Fruit fly (Drosophila melanogaster): ENCODE measurements around the gene CG33635.

Gene CG33635

dm6 chr2L:120492-121455 lies 37.7 kb downstream of the CG33635 start (continued):
- TF ChIP-seq tin (GFP tag; optimal IDR thresholded peaks at IDR 0.05) (no peak), bowl (GFP tag; IDR thresholded peaks at IDR 0.05) (no peak), Hmx (GFP tag; optimal IDR thresholded peaks at IDR 0.05) (no peak), sob (GFP tag; IDR thresholded peaks at IDR 0.05) (no peak), vfl (GFP tag; optimal IDR thresholded peaks at IDR 0.05) (no peak), dan (GFP tag; IDR thresholded peaks at IDR 0.05) (no peak), unc-4 (GFP tag; IDR thresholded peaks at IDR 0.05; ENCODE audit: partially characterized antibody) (no peak), Med (GFP tag) (peak; percentile 85), CG10274 (GFP tag; optimal IDR thresholded peaks at IDR 0.05) (no peak), chm (GFP tag; IDR thresholded peaks at IDR 0.05) (no peak), Atf3 (GFP tag; optimal IDR thresholded peaks at IDR 0.05) (no peak), fu2 (GFP tag; optimal IDR thresholded peaks at IDR 0.05) (no peak), ranshi (GFP tag; IDR thresholded peaks at IDR 0.05) (no peak), ems (GFP tag; optimal IDR thresholded peaks at IDR 0.05) (no peak), pb (GFP tag; optimal IDR thresholded peaks at IDR 0.05) (no peak), croc (GFP tag; conservative IDR thresholded peaks at IDR 0.05) (no peak), Vsx1 (GFP tag; optimal IDR thresholded peaks at IDR 0.05) (no peak), hth (optimal IDR thresholded peaks at IDR 0.05) (no peak), CG15269 (tag; optimal IDR thresholded peaks at IDR 0.05) (peak; percentile 7), CG15514 (GFP tag; optimal IDR thresholded peaks at IDR 0.05) (no peak), fru (optimal IDR thresholded peaks at IDR 0.05) (no peak), vnd (GFP tag; IDR thresholded peaks at IDR 0.05; ENCODE audit: partially characterized antibody) (no peak), h (optimal IDR thresholded peaks at IDR 0.05) (no peak), bcd (GFP tag; optimal IDR thresholded peaks at IDR 0.05) (no peak), tna (GFP tag; IDR thresholded peaks at IDR 0.05; ENCODE audit: partially characterized antibody) (no peak), CG17612 (GFP tag; IDR thresholded peaks at IDR 0.05) (no peak), Lhr (GFP tag; optimal IDR thresholded peaks at IDR 0.05) (no peak), CG8944 (GFP tag; optimal IDR thresholded peaks at IDR 0.05) (no peak), CG2199 (GFP tag; IDR thresholded peaks at IDR 0.05) (peak; percentile 31; the same call in 1 of the 3 replicates), CHES-1-like (GFP tag; optimal IDR thresholded peaks at IDR 0.05) (no peak), CG4730 (GFP tag; IDR thresholded peaks at IDR 0.05) (no peak), sens (GFP tag) (peak; percentile 88), CG5953 (GFP tag; IDR thresholded peaks at IDR 0.05) (no peak), CG7556 (GFP tag; optimal IDR thresholded peaks at IDR 0.05) (no peak), CG12942 (GFP tag; optimal IDR thresholded peaks at IDR 0.05) (no peak)

dm6 chr2L:117750-118149 lies 40.7 kb downstream of the CG33635 start:
- TF ChIP-seq CG8290 (GFP tag; optimal IDR thresholded peaks at IDR 0.05) (no peak), CG8290 (tag; optimal IDR thresholded peaks at IDR 0.05) (peak in 1 of 2 experiments; percentile 73), ab (GFP tag; optimal IDR thresholded peaks at IDR 0.05) (no peak), Fer3 (tag; optimal IDR thresholded peaks at IDR 0.05) (peak; percentile 35), sob (GFP tag; IDR thresholded peaks at IDR 0.05) (peak; percentile 62; the same call in 1 of the 2 replicates), ken (GFP tag; IDR thresholded peaks at IDR 0.05) (no peak), CG7987 (GFP tag; optimal IDR thresholded peaks at IDR 0.05) (peak; percentile 53), Hmr (GFP tag; optimal IDR thresholded peaks at IDR 0.05) (peak; percentile 32), Dip3 (GFP tag; optimal IDR thresholded peaks at IDR 0.05) (no peak), CG15601 (tag; optimal IDR thresholded peaks at IDR 0.05) (peak; percentile 57), caup (GFP tag; optimal IDR thresholded peaks at IDR 0.05; ENCODE audit: severe bottlenecking) (peak; percentile 31), pan (optimal IDR thresholded peaks at IDR 0.05) (no peak), pan (GFP tag; optimal IDR thresholded peaks at IDR 0.05 in 1 of 2, IDR thresholded peaks at IDR 0.05 in 1 of 2) (peak in 1 of 2 experiments; percentile 41), Nf-YB (GFP tag; optimal IDR thresholded peaks at IDR 0.05) (no peak), BtbVII (GFP tag; optimal IDR thresholded peaks at IDR 0.05) (peak; percentile 54), Med (GFP tag) (peak; percentile 85), sens (GFP tag) (peak; percentile 66), CG14710 (tag; optimal IDR thresholded peaks at IDR 0.05) (peak; percentile 6), CG33557 (GFP tag; optimal IDR thresholded peaks at IDR 0.05) (peak; percentile 13), grau (tag; optimal IDR thresholded peaks at IDR 0.05) (no peak)
